Fruit fly (Drosophila melanogaster): ENCODE results near the gene Oseg5.

Oseg5 gene

DNA sequence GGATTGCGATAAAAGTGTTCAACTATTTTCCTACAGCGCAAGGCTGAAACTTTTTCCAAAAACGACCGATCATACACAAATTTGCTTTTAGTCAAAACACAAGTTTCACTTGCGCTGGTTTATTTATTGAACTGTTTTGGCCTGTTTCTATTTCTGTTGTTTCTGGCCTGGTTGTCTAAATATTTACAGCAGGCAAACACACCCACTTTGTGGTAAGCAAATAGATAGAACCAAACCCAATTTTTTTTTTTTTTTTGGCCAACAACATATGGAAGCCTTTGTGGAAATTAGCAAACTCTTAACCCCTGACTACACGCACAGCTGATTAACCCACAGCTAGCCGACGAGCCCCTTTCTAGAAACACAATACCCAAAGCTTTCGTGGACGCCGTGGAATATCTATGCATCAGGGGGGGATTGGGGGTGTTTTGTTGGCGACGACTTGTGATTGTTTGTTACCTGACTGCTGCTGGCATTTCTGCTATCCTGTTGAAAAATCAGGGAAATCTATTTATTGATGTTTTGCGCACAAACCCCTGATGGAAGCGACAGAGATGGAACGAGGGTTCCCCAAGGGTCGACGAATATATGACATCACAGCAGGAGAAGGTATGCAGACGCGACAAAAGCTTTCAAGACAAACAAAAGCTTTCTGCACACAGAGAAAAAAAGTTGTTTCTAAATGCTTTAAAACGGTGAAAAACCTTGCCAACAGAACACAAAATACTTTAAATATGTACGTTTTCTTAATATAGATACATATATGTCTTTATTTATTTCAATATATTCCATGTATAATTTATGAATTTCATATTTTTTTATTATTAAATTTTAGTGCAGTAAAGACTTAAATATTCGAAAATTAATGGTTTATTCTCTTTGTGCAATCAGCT is 27.8 kb downstream of the Oseg5 start (continued):
- TF ChIP-seq corto (GFP tag; optimal IDR thresholded peaks at IDR 0.05) (no peak), pum (GFP tag; optimal IDR thresholded peaks at IDR 0.05) (no peak), ro (GFP tag; IDR thresholded peaks at IDR 0.05) (no peak), E2f1 (GFP tag; IDR thresholded peaks at IDR 0.05) (peak; percentile 66), gcm2 (GFP tag; optimal IDR thresholded peaks at IDR 0.05) (no peak), Pdp1 (GFP tag; optimal IDR thresholded peaks at IDR 0.05) (no peak), H2.0 (GFP tag; IDR thresholded peaks at IDR 0.05) (no peak), vvl (GFP tag; IDR thresholded peaks at IDR 0.05) (peak; percentile 75), pfk (GFP tag; optimal IDR thresholded peaks at IDR 0.05) (peak; percentile 1), NK7.1 (GFP tag; optimal IDR thresholded peaks at IDR 0.05) (peak; percentile 30), fd96Cb (tag; optimal IDR thresholded peaks at IDR 0.05) (peak; percentile 14), odd (GFP tag; optimal IDR thresholded peaks at IDR 0.05) (peak; percentile 41), nerfin-2 (GFP tag; IDR thresholded peaks at IDR 0.05; ENCODE audit: partially characterized antibody) (no peak), jigr1 (GFP tag; IDR thresholded peaks at IDR 0.05) (no peak), CG11560 (tag; IDR thresholded peaks at IDR 0.05) (no peak), Nf-YA (GFP tag; IDR thresholded peaks at IDR 0.05) (no peak), CG15011 (GFP tag; optimal IDR thresholded peaks at IDR 0.05) (peak; percentile 66), CG1233 (GFP tag; optimal IDR thresholded peaks at IDR 0.05) (peak; percentile 51), Elba2 (GFP tag; optimal IDR thresholded peaks at IDR 0.05) (no peak), CG2712 (tag; optimal IDR thresholded peaks at IDR 0.05) (peak; percentile 56), Hand (GFP tag; optimal IDR thresholded peaks at IDR 0.05) (peak; percentile 68), bcd (GFP tag; optimal IDR thresholded peaks at IDR 0.05) (peak; percentile 20), CG10209 (GFP tag; optimal IDR thresholded peaks at IDR 0.05) (peak; percentile 37), knrl (GFP tag; IDR thresholded peaks at IDR 0.05; ENCODE audit: partially characterized antibody) (no peak), tll (GFP tag; optimal IDR thresholded peaks at IDR 0.05) (no peak), CG43689 (GFP tag; IDR thresholded peaks at IDR 0.05) (no peak), psq (GFP tag; optimal IDR thresholded peaks at IDR 0.05) (no peak), Meics (GFP tag; optimal IDR thresholded peaks at IDR 0.05) (peak; percentile 62), CG8388 (GFP tag; optimal IDR thresholded peaks at IDR 0.05) (peak; percentile 1), ci (GFP tag; IDR thresholded peaks at IDR 0.05) (peak; percentile 8; the same call in 2 of the 3 replicates), gsb-n (tag; optimal IDR thresholded peaks at IDR 0.05) (no peak), seq (GFP tag; IDR thresholded peaks at IDR 0.05) (peak; percentile 23), prd (optimal IDR thresholded peaks at IDR 0.05) (no peak), prd (GFP tag; IDR thresholded peaks at IDR 0.05) (peak; percentile 54; the same call in 2 of the 3 replicates), Bteb2 (GFP tag; optimal IDR thresholded peaks at IDR 0.05) (peak; percentile 28), yki (optimal IDR thresholded peaks at IDR 0.05) (no peak), zfh2 (GFP tag; optimal IDR thresholded peaks at IDR 0.05) (no peak), sim (GFP tag; IDR thresholded peaks at IDR 0.05) (no peak), bbx (GFP tag; IDR thresholded peaks at IDR 0.05; ENCODE audit: partially characterized antibody) (no peak), wdn (GFP tag; IDR thresholded peaks at IDR 0.05) (peak; percentile 31; the same call in 1 of the 2 replicates), CG30403 (GFP tag; optimal IDR thresholded peaks at IDR 0.05) (peak; percentile 34), gt (GFP tag; IDR thresholded peaks at IDR 0.05) (no peak), gro (GFP tag; optimal IDR thresholded peaks at IDR 0.05) (peak; percentile 24), Dfd (GFP tag; optimal IDR thresholded peaks at IDR 0.05) (no peak), Sry-β (GFP tag; optimal IDR thresholded peaks at IDR 0.05) (no peak), CG3065 (GFP tag; optimal IDR thresholded peaks at IDR 0.05) (no peak), Nf-YB (GFP tag; optimal IDR thresholded peaks at IDR 0.05) (no peak), CG10959 (GFP tag; IDR thresholded peaks at IDR 0.05) (no peak), Oli (tag; optimal IDR thresholded peaks at IDR 0.05) (peak; percentile 40), CG14014 (GFP tag; IDR thresholded peaks at IDR 0.05) (peak; percentile 52)

Measured in whole organism, embryonic.